Fruit fly (Drosophila melanogaster) whole organism, embryonic: ENCODE measurements around the gene CG8289.
A peak's percentile ranks its signal among the peaks of the same experiment; 100 is the strongest.

ENCODE experiments used
- CG10209 ChIP-seq: fragments of 200-800 bp; sonication (Bioruptor generic); optimal IDR thresholded peaks from 3 replicates; lab custom pipeline; 2017; ENCODE audit warnings: missing biosample characterization, mild to moderate bottlenecking, missing genetic modification characterization, missing genetic modification reagents
- CG11504 ChIP-seq: fragments of 200-800 bp; sonication (Bioruptor generic); optimal IDR thresholded peaks from 3 replicates; lab custom pipeline; 2019; ENCODE audit warnings: missing biosample characterization, mild to moderate bottlenecking, missing genetic modification characterization, moderate library complexity
- CG11696 ChIP-seq: fragments of 200-800 bp; sonication (Bioruptor generic); IDR thresholded peaks from 2 replicates; pipeline ENCODE4 v1.3.6; 2022; ENCODE audit warnings: missing biosample characterization, missing genetic modification characterization
- CG1233 ChIP-seq: fragments of 200-800 bp; sonication (Bioruptor generic); optimal IDR thresholded peaks from 4 replicates; lab custom pipeline; 2018; ENCODE audit warnings: missing biosample characterization, mild to moderate bottlenecking, missing genetic modification characterization
- CG12391 ChIP-seq: fragments of 200-800 bp; sonication (Bioruptor generic); optimal IDR thresholded peaks from 3 replicates; lab custom pipeline; 2018; ENCODE audit warnings: missing biosample characterization, mild to moderate bottlenecking, missing genetic modification characterization, moderate library complexity
- CG13123 ChIP-seq: fragments of 200-800 bp; sonication (Bioruptor generic); optimal IDR thresholded peaks from 2 replicates; lab custom pipeline; 2016; ENCODE audit warnings: missing biosample characterization, missing genetic modification characterization
- CG13894 ChIP-seq: fragments of 200-800 bp; sonication (Bioruptor generic); optimal IDR thresholded peaks from 3 replicates; lab custom pipeline; 2018; ENCODE audit warnings: missing biosample characterization, mild to moderate bottlenecking, missing genetic modification characterization, moderate library complexity
- CG14710 ChIP-seq: fragments of 200-800 bp; sonication (Bioruptor generic); optimal IDR thresholded peaks from 3 replicates; lab custom pipeline; 2019; ENCODE audit warnings: missing biosample characterization, mild to moderate bottlenecking, missing genetic modification characterization, moderate library complexity
- CG14860 ChIP-seq: fragments of 200-800 bp; sonication (Bioruptor generic); IDR thresholded peaks from 3 replicates; pipeline ENCODE4 v1.3.6; 2022; ENCODE audit warnings: missing biosample characterization, missing genetic modification characterization; ENCODE audit not compliant: partially characterized antibody
- CG15514 ChIP-seq: fragments of 200-800 bp; sonication (Bioruptor generic); optimal IDR thresholded peaks from 3 replicates; lab custom pipeline; 2017; ENCODE audit warnings: missing biosample characterization, missing genetic modification characterization, mild to moderate bottlenecking, moderate library complexity, missing genetic modification reagents
- CG18476 ChIP-seq: fragments of 200-800 bp; sonication (Bioruptor generic); optimal IDR thresholded peaks from 2 replicates; lab custom pipeline; 2016; ENCODE audit warnings: missing biosample characterization, mild to moderate bottlenecking, missing genetic modification characterization
- CG18764 ChIP-seq: fragments of 200-800 bp; sonication (Bioruptor generic); optimal IDR thresholded peaks from 3 replicates; lab custom pipeline; 2016; ENCODE audit warnings: missing biosample characterization, missing genetic modification characterization
- CG2120 ChIP-seq: fragments of 200-800 bp; sonication (Bioruptor generic); optimal IDR thresholded peaks from 3 replicates; lab custom pipeline; 2016; ENCODE audit warnings: missing biosample characterization, missing genetic modification characterization
- CG2199 ChIP-seq: fragments of 200-800 bp; sonication (Bioruptor generic); IDR thresholded peaks from 3 replicates; pipeline ENCODE4 v1.3.6; 2022; ENCODE audit warnings: missing biosample characterization, missing genetic modification characterization
- CG31224 ChIP-seq: fragments of 200-800 bp; sonication (Bioruptor generic); IDR thresholded peaks from 2 replicates; pipeline ENCODE4 v1.3.6; 2022; ENCODE audit warnings: missing biosample characterization, missing genetic modification characterization
- CG31365 ChIP-seq: fragments of 200-800 bp; sonication (Bioruptor generic); optimal IDR thresholded peaks from 2 replicates; lab custom pipeline; 2018; ENCODE audit warnings: missing biosample characterization, mild to moderate bottlenecking, missing genetic modification characterization
- CG42726 ChIP-seq: fragments of 200-800 bp; sonication (Bioruptor generic); IDR thresholded peaks from 2 replicates; pipeline ENCODE4 v1.3.6; 2022; ENCODE audit warnings: missing biosample characterization, missing genetic modification characterization; ENCODE audit not compliant: partially characterized antibody
- CG6254 ChIP-seq: fragments of 200-800 bp; sonication (Bioruptor generic); optimal IDR thresholded peaks from 3 replicates; lab custom pipeline; 2017; ENCODE audit warnings: mild to moderate bottlenecking, missing biosample characterization, missing genetic modification reagents, missing genetic modification characterization
- CG7556 ChIP-seq: fragments of 200-800 bp; sonication (Bioruptor generic); optimal IDR thresholded peaks from 2 replicates; lab custom pipeline; 2017; ENCODE audit warnings: missing biosample characterization, mild to moderate bottlenecking, missing genetic modification characterization
- CG7786 ChIP-seq: fragments of 200-800 bp; sonication (Bioruptor generic); optimal IDR thresholded peaks from 2 replicates; lab custom pipeline; 2016; ENCODE audit warnings: missing biosample characterization, missing genetic modification characterization
- CG9932 ChIP-seq: fragments of 200-800 bp; sonication (Bioruptor generic); IDR thresholded peaks from 2 replicates; pipeline ENCODE4 v1.3.6; 2022; ENCODE audit warnings: missing biosample characterization, missing genetic modification characterization
- D19B ChIP-seq: fragments of 200-800 bp; sonication (Bioruptor generic); optimal IDR thresholded peaks from 2 replicates; lab custom pipeline; 2017; ENCODE audit warnings: missing biosample characterization, mild to moderate bottlenecking, missing genetic modification characterization
- Doc2 ChIP-seq: fragments of 200-800 bp; sonication (Bioruptor generic); IDR thresholded peaks from 2 replicates; pipeline ENCODE4 v1.3.6; 2022; ENCODE audit warnings: missing biosample characterization, missing genetic modification characterization
- E2f1 ChIP-seq: fragments of 200-800 bp; sonication (Bioruptor generic); IDR thresholded peaks from 2 replicates; pipeline ENCODE4 v1.3.6; 2022; ENCODE audit warnings: missing biosample characterization, missing genetic modification characterization
- E2f2 ChIP-seq: fragments of 200-800 bp; sonication (Bioruptor generic); IDR thresholded peaks from 2 replicates; pipeline ENCODE4 v1.3.6; 2022; ENCODE audit warnings: missing biosample characterization, missing genetic modification characterization
- Fer2 ChIP-seq: fragments of 200-800 bp; sonication (Bioruptor generic); optimal IDR thresholded peaks from 2 replicates; lab custom pipeline; 2018; ENCODE audit warnings: missing biosample characterization, mild to moderate bottlenecking, missing genetic modification characterization, moderate library complexity
- MBD-R2 ChIP-seq: fragments of 200-800 bp; sonication (Bioruptor generic); IDR thresholded peaks from 2 replicates; pipeline ENCODE4 v1.3.6; 2022; ENCODE audit warnings: missing biosample characterization, missing genetic modification characterization
- Oli ChIP-seq: fragments of 200-800 bp; sonication (Bioruptor generic); optimal IDR thresholded peaks from 2 replicates; lab custom pipeline; 2018; ENCODE audit warnings: missing biosample characterization, mild to moderate bottlenecking, missing genetic modification characterization, moderate library complexity
- Pdp1 ChIP-seq, 2 experiments: fragments of 200-800 bp; sonication (Bioruptor generic); optimal IDR thresholded peaks; 3 replicates each; lab custom pipeline; 2016; ENCODE audit warnings: missing biosample characterization in 2 of 2, missing genetic modification characterization in 2 of 2, mild to moderate bottlenecking in 1 of 2, moderate library complexity in 1 of 2
- Rx ChIP-seq: fragments of 200-800 bp; sonication (Bioruptor generic); IDR thresholded peaks from 2 replicates; pipeline ENCODE4 v1.3.6; 2022; ENCODE audit warnings: missing biosample characterization, missing genetic modification characterization
- Sox100B ChIP-seq: fragments of 200-800 bp; sonication (Bioruptor generic); optimal IDR thresholded peaks from 3 replicates; lab custom pipeline; 2018; ENCODE audit warnings: missing biosample characterization, mild to moderate bottlenecking, missing genetic modification characterization
- Stat92E ChIP-seq, 3 experiments: fragments of >200 bp in 2 of 3; fragments of 200-800 bp in 1 of 3; sonication (Bioruptor generic) in 1 of 3; optimal IDR thresholded peaks; 2 replicates each; lab custom pipeline; 2017 to 2019; ENCODE audit warnings: missing biosample characterization in 3 of 3, missing genetic modification characterization in 3 of 3, mild to moderate bottlenecking in 1 of 3, moderate library complexity in 1 of 3
- Usf ChIP-seq: fragments of 200-800 bp; sonication (Bioruptor generic); optimal IDR thresholded peaks from 2 replicates; lab custom pipeline; 2017; ENCODE audit warnings: missing genotype, missing biosample characterization, missing genetic modification characterization
- al ChIP-seq: fragments of 200-800 bp; sonication (Bioruptor generic); IDR thresholded peaks from 2 replicates; pipeline ENCODE4 v1.3.6; 2022; ENCODE audit warnings: missing biosample characterization, missing genetic modification characterization
- amos ChIP-seq: fragments of 200-800 bp; sonication (Bioruptor generic); IDR thresholded peaks from 2 replicates; pipeline ENCODE4 v1.3.6; 2022; ENCODE audit warnings: missing biosample characterization, missing genetic modification characterization; ENCODE audit not compliant: partially characterized antibody
- az2 ChIP-seq: fragments of 200-800 bp; sonication (Bioruptor generic); optimal IDR thresholded peaks from 3 replicates; lab custom pipeline; 2016; ENCODE audit warnings: missing biosample characterization, missing genetic modification characterization
- cas ChIP-seq: fragments of 200-800 bp; sonication (Bioruptor generic); IDR thresholded peaks from 2 replicates; pipeline ENCODE4 v1.3.6; 2022; ENCODE audit warnings: missing biosample characterization, missing genetic modification characterization
- gcm ChIP-seq: fragments of 200-800 bp; sonication (Bioruptor generic); optimal IDR thresholded peaks from 2 replicates; lab custom pipeline; 2019; ENCODE audit warnings: missing biosample characterization, mild to moderate bottlenecking, missing genetic modification characterization, moderate library complexity
- gro ChIP-seq: fragments of 200-800 bp; sonication (Bioruptor generic); optimal IDR thresholded peaks from 2 replicates; lab custom pipeline; 2016; ENCODE audit warnings: missing biosample characterization, missing genetic modification characterization
- ind ChIP-seq: fragments of 200-800 bp; sonication (Bioruptor generic); optimal IDR thresholded peaks from 3 replicates; lab custom pipeline; 2016; ENCODE audit warnings: missing biosample characterization, missing genetic modification characterization
- kah ChIP-seq: fragments of 200-800 bp; sonication (Bioruptor generic); optimal IDR thresholded peaks from 2 replicates; lab custom pipeline; 2018; ENCODE audit warnings: missing biosample characterization, mild to moderate bottlenecking, missing genetic modification characterization
- luna ChIP-seq: fragments of 200-800 bp; sonication (Bioruptor generic); optimal IDR thresholded peaks from 2 replicates; lab custom pipeline; 2016; ENCODE audit warnings: missing biosample characterization, missing genetic modification characterization
- mirr ChIP-seq: fragments of 200-800 bp; sonication (Bioruptor generic); optimal IDR thresholded peaks from 3 replicates; lab custom pipeline; 2018; ENCODE audit warnings: missing biosample characterization, mild to moderate bottlenecking, missing genetic modification characterization
- onecut ChIP-seq: fragments of 200-800 bp; sonication (Bioruptor generic); IDR thresholded peaks from 2 replicates; pipeline ENCODE4 v1.3.6; 2022; ENCODE audit warnings: missing biosample characterization, missing genetic modification characterization
- prd ChIP-seq, 3 experiments: fragments of >200 bp in 2 of 3; fragments of 200-800 bp in 1 of 3; sonication (Bioruptor generic) in 1 of 3; optimal IDR thresholded peaks in 2 of 3; IDR thresholded peaks in 1 of 3; 2 replicates in 2 of 3; 3 replicates in 1 of 3; pipeline versions ENCODE4 v1.3.6 to Lab custom; 2017 to 2022; ENCODE audit warnings: missing biosample characterization in 1 of 3, missing genetic modification characterization in 1 of 3
- so ChIP-seq: fragments of 200-800 bp; sonication (Bioruptor generic); IDR thresholded peaks from 3 replicates; pipeline ENCODE4 v1.3.6; 2022; ENCODE audit warnings: missing biosample characterization, missing genetic modification characterization
- sqz ChIP-seq: fragments of 200-800 bp; sonication (Bioruptor generic); optimal IDR thresholded peaks from 3 replicates; lab custom pipeline; 2018; ENCODE audit warnings: missing biosample characterization, mild to moderate bottlenecking, missing genetic modification characterization
- trh ChIP-seq: fragments of 200-800 bp; sonication (Bioruptor generic); optimal IDR thresholded peaks from 2 replicates; lab custom pipeline; 2016; ENCODE audit warnings: missing biosample characterization, missing genetic modification characterization
- wor ChIP-seq: fragments of 200-800 bp; sonication (Bioruptor generic); IDR thresholded peaks from 2 replicates; pipeline ENCODE4 v1.3.6; 2022; ENCODE audit warnings: missing biosample characterization, missing genetic modification characterization
- yki ChIP-seq: fragments of >200 bp; optimal IDR thresholded peaks from 3 replicates; lab custom pipeline; 2018

The CG8289 gene

DNA sequence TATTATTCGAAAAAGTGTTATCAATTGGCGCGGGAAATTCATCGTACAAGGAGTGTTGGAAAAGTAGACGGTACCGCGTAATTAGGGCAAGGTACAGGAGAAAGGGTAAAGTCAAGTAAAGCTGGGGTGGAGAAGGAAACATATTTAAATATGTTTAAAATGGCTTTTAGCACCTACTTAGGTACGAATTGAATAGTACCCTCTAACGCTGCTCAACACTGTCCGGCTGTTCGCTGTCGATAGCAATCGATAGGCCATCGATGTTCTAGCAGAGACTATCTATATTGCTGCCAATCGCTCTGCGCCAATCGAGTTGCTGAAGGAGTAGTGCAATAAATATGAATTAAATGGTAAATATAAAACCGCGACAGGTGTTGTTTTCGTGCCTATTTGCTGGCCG lies 36.5 kb downstream of the CG8289 start, which contains the start of gene X11L (continued):
- TF ChIP-seq Rx (GFP tag; lab: Robert Waterston, UW) (peak; percentile 59; the same call in 1 of the 2 replicates), CG1233 (no peak), CG7556 (GFP tag; lab: Kevin White, UChicago) (peak; percentile 57), CG9932 (GFP tag; lab: Robert Waterston, UW) (peak; percentile 85), wor (GFP tag; lab: Robert Waterston, UW) (peak; percentile 33; the same call in 1 of the 2 replicates), trh (no peak), CG12391 (tag; lab: Kevin White, UChicago) (peak; percentile 65), CG13894 (no peak), gro (GFP tag; lab: Kevin White, UChicago) (peak; percentile 86), Oli (peak; percentile 44), CG2199 (GFP tag; lab: Robert Waterston, UW) (0 out of 3 replicates have a peak, but pooled peaks have one; percentile 35), CG13123 (peak; percentile 60), so (GFP tag; lab: Robert Waterston, UW) (no peak), luna (GFP tag; lab: Kevin White, UChicago) (no peak), Sox100B (GFP tag; lab: Kevin White, UChicago) (no peak), al (GFP tag; lab: Robert Waterston, UW) (peak; percentile 52), CG31365 (tag; lab: Kevin White, UChicago) (no peak), CG11504 (no peak), Pdp1 (GFP tag; optimal IDR thresholded peaks at IDR 0.05; lab: Kevin White, UChicago) (peak; percentile 65 to 75), Doc2 (GFP tag; lab: Robert Waterston, UW) (no peak), CG6254 (no peak), Stat92E (GFP tag; optimal IDR thresholded peaks at IDR 0.05; lab: Kevin White, UChicago) (no peak), Fer2 (tag; lab: Kevin White, UChicago) (peak; percentile 16), yki (lab: Kevin White, UChicago) (no peak), kah (GFP tag; lab: Kevin White, UChicago) (no peak), CG7786 (GFP tag; lab: Kevin White, UChicago) (peak; percentile 84), cas (no peak), onecut (GFP tag; lab: Robert Waterston, UW) (peak; percentile 56; the same call in 1 of the 2 replicates), az2 (GFP tag; lab: Kevin White, UChicago) (peak; percentile 72), amos (GFP tag; lab: Robert Waterston, UW) (peak; percentile 93), D19B (GFP tag; lab: Kevin White, UChicago) (peak; percentile 24), Usf (GFP tag; lab: Kevin White, UChicago) (no peak), CG10209 (GFP tag; lab: Kevin White, UChicago) (peak; percentile 55), prd (optimal IDR thresholded peaks at IDR 0.05; lab: Kevin White, UChicago) (no peak), prd (GFP tag; IDR thresholded peaks at IDR 0.05; lab: Robert Waterston, UW) (peak; percentile 76), MBD-R2 (GFP tag; lab: Robert Waterston, UW) (peak; percentile 83), CG11696 (GFP tag; lab: Robert Waterston, UW) (0 out of 2 replicates have a peak, but pooled peaks have one; percentile 21), mirr (GFP tag; lab: Kevin White, UChicago) (no peak), E2f1 (GFP tag; lab: Robert Waterston, UW) (peak; percentile 50; the same call in 1 of the 2 replicates), CG42726 (peak; percentile 90), CG18476 (GFP tag; lab: Kevin White, UChicago) (peak; percentile 51), CG15514 (GFP tag; lab: Kevin White, UChicago) (peak; percentile 78), ind (GFP tag; lab: Kevin White, UChicago) (peak; percentile 77), CG31224 (GFP tag; lab: Robert Waterston, UW) (0 out of 2 replicates have a peak, but pooled peaks have one; percentile 11), CG14860 (peak; percentile 84), gcm (GFP tag; lab: Kevin White, UChicago) (no peak), CG14710 (tag; lab: Kevin White, UChicago) (peak; percentile 62), sqz (GFP tag; lab: Kevin White, UChicago) (no peak), CG2120 (peak; percentile 87), E2f2 (peak; percentile 79), CG18764 (peak; percentile 64)
